Fruit fly (Drosophila melanogaster) whole organism, pupa: ENCODE results near the gene CAHbeta.

ENCODE experiments used
- CG10348 ChIP-seq: fragments of 200-800 bp; sonication (Bioruptor generic); IDR thresholded peaks from 2 replicates; pipeline ENCODE4 v1.3.6; 2022; ENCODE audit warnings: missing biosample characterization, missing genetic modification characterization
- CG12605 ChIP-seq: fragments of 200-800 bp; sonication (Bioruptor generic); IDR thresholded peaks from 2 replicates; pipeline ENCODE4 v1.3.6; 2022; ENCODE audit warnings: missing biosample characterization, missing genetic modification characterization
- CG13204 ChIP-seq: fragments of 200-800 bp; sonication (Bioruptor generic); optimal IDR thresholded peaks from 2 replicates; lab custom pipeline; 2018; ENCODE audit warnings: missing biosample characterization, mild to moderate bottlenecking, missing genetic modification characterization, moderate library complexity
- CG14655 ChIP-seq: fragments of 200-800 bp; sonication (Bioruptor generic); optimal IDR thresholded peaks from 3 replicates; lab custom pipeline; 2017; ENCODE audit warnings: mild to moderate bottlenecking, missing biosample characterization, missing genetic modification reagents, missing genetic modification characterization
- CG15710 ChIP-seq: fragments of 200-800 bp; sonication (Bioruptor generic); optimal IDR thresholded peaks from 2 replicates; lab custom pipeline; 2018; ENCODE audit warnings: missing biosample characterization, mild to moderate bottlenecking, missing genetic modification characterization, moderate library complexity
- CG17806 ChIP-seq: fragments of 200-800 bp; sonication (Bioruptor generic); optimal IDR thresholded peaks from 2 replicates; lab custom pipeline; 2018; ENCODE audit warnings: missing biosample characterization, mild to moderate bottlenecking, missing genetic modification characterization, moderate library complexity
- CG32121 ChIP-seq: fragments of 200-800 bp; sonication (Bioruptor generic); IDR thresholded peaks from 2 replicates; pipeline ENCODE4 v1.3.6; 2022; ENCODE audit warnings: missing biosample characterization, missing genetic modification characterization
- CG34367 ChIP-seq: fragments of 200-800 bp; sonication (Bioruptor generic); optimal IDR thresholded peaks from 2 replicates; lab custom pipeline; 2018; ENCODE audit warnings: missing biosample characterization, mild to moderate bottlenecking, missing genetic modification characterization
- CG4496 ChIP-seq: fragments of 200-800 bp; sonication (Bioruptor generic); IDR thresholded peaks from 3 replicates; pipeline ENCODE4 v1.3.6; 2022; ENCODE audit warnings: missing biosample characterization, missing genetic modification characterization
- CG8159 ChIP-seq: fragments of 200-800 bp; sonication (Bioruptor generic); optimal IDR thresholded peaks from 3 replicates; lab custom pipeline; 2018; ENCODE audit warnings: missing biosample characterization, mild to moderate bottlenecking, missing genetic modification characterization, moderate library complexity
- CG8301 ChIP-seq: fragments of 200-800 bp; sonication (Bioruptor generic); optimal IDR thresholded peaks from 2 replicates; lab custom pipeline; 2018; ENCODE audit warnings: missing biosample characterization, mild to moderate bottlenecking, missing genetic modification characterization
- CG9948 ChIP-seq: fragments of 200-800 bp; sonication (Bioruptor generic); optimal IDR thresholded peaks from 2 replicates; lab custom pipeline; 2018; ENCODE audit warnings: missing biosample characterization, mild to moderate bottlenecking, missing genetic modification characterization, moderate library complexity
- D1 ChIP-seq: fragments of 200-800 bp; sonication (Bioruptor generic); optimal IDR thresholded peaks from 2 replicates; lab custom pipeline; 2018; ENCODE audit warnings: missing biosample characterization, mild to moderate bottlenecking, missing genetic modification characterization, moderate library complexity
- EcR ChIP-seq: fragments of 200-800 bp; sonication (Bioruptor generic); optimal IDR thresholded peaks from 3 replicates; lab custom pipeline; 2019; ENCODE audit warnings: missing biosample characterization, missing genetic modification characterization, mild to moderate bottlenecking, moderate library complexity, missing genetic modification reagents
- Ets98B ChIP-seq: fragments of 200-800 bp; sonication (Bioruptor generic); IDR thresholded peaks from 2 replicates; pipeline ENCODE4 v1.3.6; 2022; ENCODE audit warnings: missing biosample characterization, missing genetic modification characterization
- Pif1A ChIP-seq: fragments of 200-800 bp; sonication (Bioruptor generic); optimal IDR thresholded peaks from 3 replicates; lab custom pipeline; 2016; ENCODE audit warnings: missing biosample characterization, missing genetic modification characterization
- Pif1B ChIP-seq: fragments of 200-800 bp; sonication (Bioruptor generic); optimal IDR thresholded peaks from 3 replicates; lab custom pipeline; 2016; ENCODE audit warnings: missing biosample characterization, missing genetic modification characterization
- Snoo ChIP-seq: fragments of 200-800 bp; sonication (Bioruptor generic); optimal IDR thresholded peaks from 3 replicates; lab custom pipeline; 2017; ENCODE audit warnings: missing biosample characterization, mild to moderate bottlenecking, missing genetic modification characterization, inconsistent platforms
- fd96Ca ChIP-seq: fragments of 200-800 bp; sonication (Bioruptor generic); IDR thresholded peaks from 3 replicates; pipeline ENCODE4 v1.3.6; 2022; ENCODE audit warnings: missing biosample characterization, missing genetic modification characterization
- gl ChIP-seq: fragments of 200-800 bp; sonication (Bioruptor generic); optimal IDR thresholded peaks from 2 replicates; lab custom pipeline; 2018; ENCODE audit warnings: missing biosample characterization, mild to moderate bottlenecking, missing genetic modification characterization
- rn ChIP-seq: fragments of 200-800 bp; sonication (Bioruptor generic); IDR thresholded peaks from 2 replicates; pipeline ENCODE4 v1.3.6; 2022; ENCODE audit warnings: missing biosample characterization, missing genetic modification characterization

Gene CAHbeta

dm6 chr3R:8969301-8969925, 11.2 kb upstream of the CAHbeta start:
- TF ChIP-seq CG13204: peak; percentile 93
- TF ChIP-seq Pif1A (GFP tag; lab: Kevin White, UChicago): no peak
- no peak for TF ChIP-seq CG9948 (tag; lab: Kevin White, UChicago)
- peak; percentile 64 for TF ChIP-seq EcR (GFP tag; lab: Kevin White, UChicago)
- TF ChIP-seq CG8159 (tag; lab: Kevin White, UChicago): no peak
- TF ChIP-seq rn: no peak

dm6 chr3R:8969926-8970306, 10.7 kb upstream of the CAHbeta start:
- TF ChIP-seq CG13204 (no peak), Snoo (tag; lab: Kevin White, UChicago) (no peak), rn (no peak), CG17806 (tag; lab: Kevin White, UChicago) (no peak), D1 (tag; lab: Kevin White, UChicago) (no peak), CG4496 (GFP tag; lab: Robert Waterston, UW) (no peak), CG8159 (tag; lab: Kevin White, UChicago) (no peak), CG8301 (tag; lab: Kevin White, UChicago) (no peak), CG10348 (GFP tag; lab: Robert Waterston, UW) (no peak), CG34367 (tag; lab: Kevin White, UChicago) (no peak), Pif1B (GFP tag; lab: Kevin White, UChicago) (no peak), fd96Ca (GFP tag; lab: Robert Waterston, UW) (no peak), Ets98B (GFP tag; lab: Robert Waterston, UW) (no peak), CG15710 (tag; lab: Kevin White, UChicago) (no peak), Pif1A (GFP tag; lab: Kevin White, UChicago) (no peak)

dm6 chr3R:8970707-8971106, 10.0 kb upstream of the CAHbeta start:
- TF ChIP-seq D1 (tag; lab: Kevin White, UChicago) (no peak), Snoo (tag; lab: Kevin White, UChicago) (no peak), CG10348 (GFP tag; lab: Robert Waterston, UW) (no peak), CG34367 (tag; lab: Kevin White, UChicago) (no peak), fd96Ca (GFP tag; lab: Robert Waterston, UW) (no peak), CG12605 (no peak), CG14655 (GFP tag; lab: Kevin White, UChicago) (no peak)
- TF ChIP-seq, all 21 proteins: peak for 0

dm6 chr3R:8971794-8972193, 8.9 kb upstream of the CAHbeta start:
- peak; percentile 58 for TF ChIP-seq Pif1A (GFP tag; lab: Kevin White, UChicago)
- no peak for TF ChIP-seq gl (tag; lab: Kevin White, UChicago)
- peak; percentile 29 for TF ChIP-seq Snoo (tag; lab: Kevin White, UChicago)
- peak; percentile 28 for TF ChIP-seq CG15710 (tag; lab: Kevin White, UChicago)
- no peak for TF ChIP-seq CG17806 (tag; lab: Kevin White, UChicago)
- TF ChIP-seq CG9948 (tag; lab: Kevin White, UChicago): peak; percentile 26
- peak; percentile 60 for TF ChIP-seq CG13204
- peak; percentile 11 for TF ChIP-seq EcR (GFP tag; lab: Kevin White, UChicago)
- TF ChIP-seq CG4496 (GFP tag; lab: Robert Waterston, UW): peak; percentile 66; the same call in 1 of the 3 replicates
- TF ChIP-seq CG14655 (GFP tag; lab: Kevin White, UChicago): peak; percentile 30
- peak; percentile 78 for TF ChIP-seq CG12605
- no peak for TF ChIP-seq CG32121 (GFP tag; lab: Robert Waterston, UW)
- TF ChIP-seq D1 (tag; lab: Kevin White, UChicago): no peak
- peak; percentile 29 for TF ChIP-seq CG8301 (tag; lab: Kevin White, UChicago)
- peak; percentile 68; the same call in 2 of the 3 replicates for TF ChIP-seq fd96Ca (GFP tag; lab: Robert Waterston, UW)
- TF ChIP-seq rn: 0 out of 2 replicates have a peak, but pooled peaks have one; percentile 4
- no peak for TF ChIP-seq Pif1B (GFP tag; lab: Kevin White, UChicago)
- TF ChIP-seq Ets98B (GFP tag; lab: Robert Waterston, UW): peak; percentile 67
- TF ChIP-seq CG8159 (tag; lab: Kevin White, UChicago): peak; percentile 18
- TF ChIP-seq CG34367 (tag; lab: Kevin White, UChicago): peak; percentile 22
- no peak for TF ChIP-seq CG10348 (GFP tag; lab: Robert Waterston, UW)

dm6 chr3R:8976073-8976593, 4.5 kb upstream of the CAHbeta start:
- no peak for TF ChIP-seq gl (tag; lab: Kevin White, UChicago)
- TF ChIP-seq fd96Ca (GFP tag; lab: Robert Waterston, UW): no peak
- no peak for TF ChIP-seq Snoo (tag; lab: Kevin White, UChicago)
- TF ChIP-seq CG14655 (GFP tag; lab: Kevin White, UChicago): no peak
- no peak for TF ChIP-seq Pif1A (GFP tag; lab: Kevin White, UChicago)
- TF ChIP-seq CG13204: no peak
- TF ChIP-seq CG32121 (GFP tag; lab: Robert Waterston, UW): no peak
- TF ChIP-seq CG17806 (tag; lab: Kevin White, UChicago): no peak
- TF ChIP-seq CG9948 (tag; lab: Kevin White, UChicago): no peak
- no peak for TF ChIP-seq CG34367 (tag; lab: Kevin White, UChicago)
- TF ChIP-seq CG15710 (tag; lab: Kevin White, UChicago): no peak
- no peak for TF ChIP-seq D1 (tag; lab: Kevin White, UChicago)
- no peak for TF ChIP-seq CG4496 (GFP tag; lab: Robert Waterston, UW)
- no peak for TF ChIP-seq Ets98B (GFP tag; lab: Robert Waterston, UW)
- TF ChIP-seq CG8159 (tag; lab: Kevin White, UChicago): no peak
- no peak for TF ChIP-seq CG10348 (GFP tag; lab: Robert Waterston, UW)
- no peak for TF ChIP-seq EcR (GFP tag; lab: Kevin White, UChicago)
- TF ChIP-seq, all 21 proteins: peak for 0
